Fruit fly (Drosophila melanogaster): Measurements from ENCODE around the gene Spg7.

Gene Spg7

dm6 chrX:2738663-2739062, 40.7 kb upstream of the Spg7 start, which contains the start of gene crm:
Gene crm (minus strand): TSS chrX:2738773.
- TF ChIP-seq CG4496 (GFP tag; IDR thresholded peaks at IDR 0.05): 0 out of 3 replicates have a peak, but pooled peaks have one; percentile 24
- TF ChIP-seq Snoo (tag; optimal IDR thresholded peaks at IDR 0.05): no peak

dm6 chrX:2732127-2732526, 34.1 kb upstream of the Spg7 start, which contains the start of the genes ttm50 and CG2712:
Gene ttm50 (minus strand): TSS chrX:2732190.
Gene CG2712 (plus strand): TSS chrX:2732469.
- TF ChIP-seq CG9948 (tag; optimal IDR thresholded peaks at IDR 0.05): peak; percentile 16
- peak; percentile 61; the same call in 2 of the 3 replicates for TF ChIP-seq CG4496 (GFP tag; IDR thresholded peaks at IDR 0.05)
- TF ChIP-seq CG34367 (tag; optimal IDR thresholded peaks at IDR 0.05): peak; percentile 40
- TF ChIP-seq Pif1B (GFP tag; optimal IDR thresholded peaks at IDR 0.05): no peak
- peak; percentile 59 for TF ChIP-seq CG15710 (tag; optimal IDR thresholded peaks at IDR 0.05)
- TF ChIP-seq CG17806 (tag; optimal IDR thresholded peaks at IDR 0.05): peak; percentile 19
- no peak for TF ChIP-seq D1 (tag; optimal IDR thresholded peaks at IDR 0.05)
- no peak for TF ChIP-seq Ets98B (GFP tag; IDR thresholded peaks at IDR 0.05)
- peak; percentile 52; the same call in 1 of the 3 replicates for TF ChIP-seq fd96Ca (GFP tag; IDR thresholded peaks at IDR 0.05)
- peak; percentile 61 for TF ChIP-seq CG8159 (tag; optimal IDR thresholded peaks at IDR 0.05)

dm6 chrX:2727506-2727905, 29.5 kb upstream of the Spg7 start, which contains the start of gene dwg:
Gene dwg (plus strand): TSS chrX:2727698.
- TF ChIP-seq CG10348 (GFP tag; IDR thresholded peaks at IDR 0.05) (no peak), CG15710 (tag; optimal IDR thresholded peaks at IDR 0.05) (no peak), CG8159 (tag; optimal IDR thresholded peaks at IDR 0.05) (no peak), Snoo (tag; optimal IDR thresholded peaks at IDR 0.05) (no peak), gl (tag; optimal IDR thresholded peaks at IDR 0.05) (no peak), D1 (tag; optimal IDR thresholded peaks at IDR 0.05) (no peak), fd96Ca (GFP tag; IDR thresholded peaks at IDR 0.05) (no peak), CG9948 (tag; optimal IDR thresholded peaks at IDR 0.05) (no peak)

- no peak for TF ChIP-seq CG13204 (GFP tag; optimal IDR thresholded peaks at IDR 0.05)
- no peak for TF ChIP-seq Snoo (tag; optimal IDR thresholded peaks at IDR 0.05)
Measured at dm6 chrX:2726420-2726819, 28.4 kb upstream of the Spg7 start, which contains the start of gene vilya. Gene vilya (plus strand): TSS chrX:2726678.

- TF ChIP-seq EcR (GFP tag; optimal IDR thresholded peaks at IDR 0.05): no peak
- no peak for TF ChIP-seq CG13204 (GFP tag; optimal IDR thresholded peaks at IDR 0.05)
- no peak for TF ChIP-seq Pif1B (GFP tag; optimal IDR thresholded peaks at IDR 0.05)
Measured at dm6 chrX:2720122-2720521, 22.1 kb upstream of the Spg7 start, which contains the start of gene CG2701. Gene CG2701 (minus strand): TSS chrX:2720327.

- 0 out of 3 replicates have a peak, but pooled peaks have one; percentile 17 for TF ChIP-seq CG4496 (GFP tag; IDR thresholded peaks at IDR 0.05)
- TF ChIP-seq Ets98B (GFP tag; IDR thresholded peaks at IDR 0.05): 0 out of 2 replicates have a peak, but pooled peaks have one; percentile 8
- no peak for TF ChIP-seq CG14655 (GFP tag; optimal IDR thresholded peaks at IDR 0.05)
- TF ChIP-seq fd96Ca (GFP tag; IDR thresholded peaks at IDR 0.05): peak; percentile 54; the same call in 1 of the 3 replicates
Measured at dm6 chrX:2714730-2715129, 16.7 kb upstream of the Spg7 start.

dm6 chrX:2713776-2714175, 15.8 kb upstream of the Spg7 start, which contains the start of the genes CG2685 and CG2694:
Gene CG2685 (minus strand): TSS chrX:2713960.
Gene CG2694 (plus strand): TSS chrX:2714079.
- no peak for TF ChIP-seq CG8301 (tag; optimal IDR thresholded peaks at IDR 0.05)
- no peak for TF ChIP-seq rn (GFP tag; IDR thresholded peaks at IDR 0.05)
- TF ChIP-seq CG17806 (tag; optimal IDR thresholded peaks at IDR 0.05): no peak

- TF ChIP-seq D1 (tag; optimal IDR thresholded peaks at IDR 0.05) (no peak), fd96Ca (GFP tag; IDR thresholded peaks at IDR 0.05) (peak; percentile 61), gl (tag; optimal IDR thresholded peaks at IDR 0.05) (no peak), CG4496 (GFP tag; IDR thresholded peaks at IDR 0.05) (peak; percentile 81), CG15710 (tag; optimal IDR thresholded peaks at IDR 0.05) (no peak), CG8301 (tag; optimal IDR thresholded peaks at IDR 0.05) (no peak), CG9948 (tag; optimal IDR thresholded peaks at IDR 0.05) (no peak), Snoo (tag; optimal IDR thresholded peaks at IDR 0.05) (no peak), Pif1B (GFP tag; optimal IDR thresholded peaks at IDR 0.05) (no peak), EcR (GFP tag; optimal IDR thresholded peaks at IDR 0.05) (no peak), CG32121 (GFP tag; IDR thresholded peaks at IDR 0.05) (no peak), Ets98B (GFP tag; IDR thresholded peaks at IDR 0.05) (peak; percentile 47), Pif1A (GFP tag; optimal IDR thresholded peaks at IDR 0.05) (no peak), CG10348 (GFP tag; IDR thresholded peaks at IDR 0.05) (peak; percentile 26; the same call in 1 of the 2 replicates), CG34367 (tag; optimal IDR thresholded peaks at IDR 0.05) (no peak), CG14655 (GFP tag; optimal IDR thresholded peaks at IDR 0.05) (no peak), CG17806 (tag; optimal IDR thresholded peaks at IDR 0.05) (no peak), CG8159 (tag; optimal IDR thresholded peaks at IDR 0.05) (no peak), rn (GFP tag; IDR thresholded peaks at IDR 0.05) (no peak), CG12605 (GFP tag; IDR thresholded peaks at IDR 0.05) (0 out of 2 replicates have a peak, but pooled peaks have one; percentile 34), CG13204 (GFP tag; optimal IDR thresholded peaks at IDR 0.05) (no peak)
Measured at dm6 chrX:2708156-2708734, 10.2 kb upstream of the Spg7 start, which contains the start of gene CG2681. Gene CG2681 (plus strand): TSS chrX:2708684.
